Fruit fly (Drosophila melanogaster) whole organism, embryonic: ENCODE data around the gene CG15365.
A peak's percentile ranks its signal among the peaks of the same experiment; 100 is the strongest.

Experiments
- ATbp ChIP-seq: fragments of 200-800 bp; sonication (Bioruptor generic); optimal IDR thresholded peaks from 2 replicates; lab custom pipeline; 2017; ENCODE audit warnings: missing biosample characterization, mild to moderate bottlenecking, missing genetic modification characterization, missing genetic modification reagents
- Ada2b ChIP-seq: fragments of 200-800 bp; sonication (Bioruptor generic); IDR thresholded peaks from 2 replicates; pipeline ENCODE4 v1.3.6; 2022; ENCODE audit warnings: missing biosample characterization, missing genetic modification characterization
- Aef1 ChIP-seq: fragments of 200-800 bp; sonication (Bioruptor generic); IDR thresholded peaks from 3 replicates; pipeline ENCODE4 v1.3.6; 2022; ENCODE audit warnings: missing biosample characterization, missing genetic modification characterization
- Atf6 ChIP-seq: fragments of 200-800 bp; sonication (Bioruptor generic); IDR thresholded peaks from 2 replicates; pipeline ENCODE4 v1.3.6; 2022; ENCODE audit warnings: missing biosample characterization, missing genetic modification characterization
- Awh ChIP-seq: fragments of 200-800 bp; sonication (Bioruptor generic); IDR thresholded peaks from 2 replicates; pipeline ENCODE4, ENCODE4 v1.3.6; 2022; ENCODE audit warnings: missing biosample characterization, missing genetic modification characterization
- CG10462 ChIP-seq: fragments of 200-800 bp; sonication (Bioruptor generic); optimal IDR thresholded peaks from 2 replicates; lab custom pipeline; 2016; ENCODE audit warnings: missing biosample characterization, missing genetic modification characterization
- CG10654 ChIP-seq: fragments of 200-800 bp; sonication (Bioruptor generic); optimal IDR thresholded peaks from 2 replicates; lab custom pipeline; 2016; ENCODE audit warnings: missing biosample characterization, missing genetic modification characterization
- CG11085 ChIP-seq: fragments of 200-800 bp; sonication (Bioruptor generic); IDR thresholded peaks from 2 replicates; pipeline ENCODE4 v1.3.6; 2022; ENCODE audit warnings: missing biosample characterization, missing genetic modification characterization
- CG11560 ChIP-seq: fragments of 200-800 bp; sonication (Bioruptor generic); IDR thresholded peaks from 3 replicates; pipeline ENCODE4 v1.3.6; 2022; ENCODE audit warnings: missing biosample characterization, missing genetic modification characterization
- CG12155 ChIP-seq: fragments of 200-800 bp; sonication (Bioruptor generic); optimal IDR thresholded peaks from 3 replicates; lab custom pipeline; 2016; ENCODE audit warnings: missing biosample characterization, missing genetic modification characterization
- CG13624 ChIP-seq: fragments of 200-800 bp; sonication (Bioruptor generic); optimal IDR thresholded peaks from 2 replicates; lab custom pipeline; 2016; ENCODE audit warnings: missing biosample characterization, missing genetic modification characterization
- CG14050 ChIP-seq: fragments of 200-800 bp; sonication (Bioruptor generic); IDR thresholded peaks from 3 replicates; pipeline ENCODE4 v1.3.6; 2022; ENCODE audit warnings: missing biosample characterization, missing genetic modification characterization
- CG16863 ChIP-seq: fragments of 200-800 bp; sonication (Bioruptor generic); optimal IDR thresholded peaks from 3 replicates; lab custom pipeline; 2016; ENCODE audit warnings: missing biosample characterization, missing genetic modification characterization
- CG17359 ChIP-seq: fragments of 200-800 bp; sonication (Bioruptor generic); optimal IDR thresholded peaks from 3 replicates; lab custom pipeline; 2018; ENCODE audit warnings: missing biosample characterization, mild to moderate bottlenecking, missing genetic modification characterization, moderate library complexity
- CG17361 ChIP-seq: fragments of 200-800 bp; sonication (Bioruptor generic); IDR thresholded peaks from 3 replicates; pipeline ENCODE4 v1.3.6; 2022; ENCODE audit warnings: missing biosample characterization, missing genetic modification characterization
- CG17385 ChIP-seq: fragments of 200-800 bp; sonication (Bioruptor generic); optimal IDR thresholded peaks from 3 replicates; lab custom pipeline; 2018; ENCODE audit warnings: missing biosample characterization, mild to moderate bottlenecking, missing genetic modification characterization
- CG17802 ChIP-seq: fragments of 200-800 bp; sonication (Bioruptor generic); optimal IDR thresholded peaks from 2 replicates; lab custom pipeline; 2018; ENCODE audit warnings: missing biosample characterization, mild to moderate bottlenecking, missing genetic modification characterization, moderate library complexity
- CG17912 ChIP-seq: fragments of 200-800 bp; sonication (Bioruptor generic); optimal IDR thresholded peaks from 2 replicates; lab custom pipeline; 2018; ENCODE audit warnings: missing biosample characterization, mild to moderate bottlenecking, missing genetic modification characterization
- CG2199 ChIP-seq: fragments of 200-800 bp; sonication (Bioruptor generic); IDR thresholded peaks from 3 replicates; pipeline ENCODE4 v1.3.6; 2022; ENCODE audit warnings: missing biosample characterization, missing genetic modification characterization
- CG2875 ChIP-seq: fragments of 200-800 bp; sonication (Bioruptor generic); optimal IDR thresholded peaks from 2 replicates; lab custom pipeline; 2017; ENCODE audit warnings: missing biosample characterization, mild to moderate bottlenecking, missing genetic modification characterization, missing genetic modification reagents
- CG32767 ChIP-seq: fragments of 200-800 bp; sonication (Bioruptor generic); IDR thresholded peaks from 2 replicates; pipeline ENCODE4 v1.3.6; 2022; ENCODE audit warnings: missing biosample characterization, missing genetic modification characterization
- CG33213 ChIP-seq: fragments of 200-800 bp; sonication (Bioruptor generic); optimal IDR thresholded peaks from 3 replicates; lab custom pipeline; 2016; ENCODE audit warnings: missing biosample characterization, missing genetic modification characterization
- CG33557 ChIP-seq: fragments of 200-800 bp; sonication (Bioruptor generic); optimal IDR thresholded peaks from 2 replicates; lab custom pipeline; 2019; ENCODE audit warnings: missing biosample characterization, mild to moderate bottlenecking, missing genetic modification characterization, moderate library complexity
- CG43689 ChIP-seq: fragments of 200-800 bp; sonication (Bioruptor generic); IDR thresholded peaks from 2 replicates; pipeline ENCODE4 v1.3.6; 2022; ENCODE audit warnings: missing biosample characterization, missing genetic modification characterization
- CG5245 ChIP-seq: fragments of 200-800 bp; sonication (Bioruptor generic); optimal IDR thresholded peaks from 3 replicates; lab custom pipeline; 2016; ENCODE audit warnings: missing biosample characterization, missing genetic modification characterization
- CG8089 ChIP-seq: fragments of 200-800 bp; sonication (Bioruptor generic); optimal IDR thresholded peaks from 3 replicates; lab custom pipeline; 2016; ENCODE audit warnings: missing biosample characterization, missing genetic modification characterization
- Dp ChIP-seq: fragments of 200-800 bp; sonication (Bioruptor generic); optimal IDR thresholded peaks from 2 replicates; lab custom pipeline; 2018; ENCODE audit warnings: missing biosample characterization, mild to moderate bottlenecking, missing genetic modification characterization, moderate library complexity
- E2f1 ChIP-seq: fragments of 200-800 bp; sonication (Bioruptor generic); IDR thresholded peaks from 2 replicates; pipeline ENCODE4 v1.3.6; 2022; ENCODE audit warnings: missing biosample characterization, missing genetic modification characterization
- H15 ChIP-seq: fragments of 200-800 bp; sonication (Bioruptor generic); IDR thresholded peaks from 3 replicates; pipeline ENCODE4 v1.3.6; 2022; ENCODE audit warnings: missing biosample characterization, missing genetic modification characterization
- HLH3B ChIP-seq: fragments of 200-800 bp; sonication (Bioruptor generic); IDR thresholded peaks from 2 replicates; pipeline ENCODE4 v1.3.6; 2022; ENCODE audit warnings: missing biosample characterization, missing genetic modification characterization
- Hr39 ChIP-seq: fragments of >200 bp; optimal IDR thresholded peaks from 2 replicates; lab custom pipeline; 2017
- Hr78 ChIP-seq, 2 experiments: fragments of 200-800 bp in 1 of 2; fragments of >200 bp in 1 of 2; sonication (Bioruptor generic) in 1 of 2; optimal IDR thresholded peaks; 2 replicates each; lab custom pipeline; 2017 to 2019; ENCODE audit warnings: missing biosample characterization in 2 of 2, missing genetic modification characterization in 2 of 2, mild to moderate bottlenecking in 1 of 2, moderate library complexity in 1 of 2
- Jarid2 ChIP-seq: fragments of 200-800 bp; sonication (Bioruptor generic); optimal IDR thresholded peaks from 3 replicates; lab custom pipeline; 2017; ENCODE audit warnings: mild to moderate bottlenecking, missing biosample characterization, missing genetic modification reagents, missing genetic modification characterization
- NC2α ChIP-seq: fragments of 200-800 bp; sonication (Bioruptor generic); optimal IDR thresholded peaks from 2 replicates; lab custom pipeline; 2016; ENCODE audit warnings: missing biosample characterization, missing genetic modification characterization
- NK7.1 ChIP-seq: fragments of 200-800 bp; sonication (Bioruptor generic); optimal IDR thresholded peaks from 3 replicates; lab custom pipeline; 2016; ENCODE audit warnings: missing biosample characterization, missing genetic modification characterization
- Pdp1 ChIP-seq, 2 experiments: fragments of 200-800 bp; sonication (Bioruptor generic); optimal IDR thresholded peaks; 3 replicates each; lab custom pipeline; 2016; ENCODE audit warnings: missing biosample characterization in 2 of 2, missing genetic modification characterization in 2 of 2, mild to moderate bottlenecking in 1 of 2, moderate library complexity in 1 of 2
- Poxn ChIP-seq: fragments of 200-800 bp; sonication (Bioruptor generic); IDR thresholded peaks from 2 replicates; pipeline ENCODE4 v1.3.6; 2022; ENCODE audit warnings: missing biosample characterization, missing genetic modification characterization
- Sry-δ ChIP-seq: fragments of 200-800 bp; sonication (Bioruptor generic); optimal IDR thresholded peaks from 2 replicates; lab custom pipeline; 2016; ENCODE audit warnings: missing biosample characterization, missing genetic modification characterization
- Xbp1 ChIP-seq: fragments of 200-800 bp; sonication (Bioruptor generic); optimal IDR thresholded peaks from 3 replicates; lab custom pipeline; 2016; ENCODE audit warnings: missing biosample characterization, mild to moderate bottlenecking, missing genetic modification characterization
- ap ChIP-seq: fragments of 200-800 bp; sonication (Bioruptor generic); IDR thresholded peaks from 2 replicates; pipeline ENCODE4 v1.3.6; 2022; ENCODE audit warnings: missing biosample characterization, missing genetic modification characterization
- chif ChIP-seq, 2 experiments: fragments of 200-800 bp; sonication (Bioruptor generic); optimal IDR thresholded peaks; 3 replicates each; lab custom pipeline; 2016; ENCODE audit warnings: missing biosample characterization in 2 of 2, missing genetic modification characterization in 2 of 2
- eyg ChIP-seq: fragments of 200-800 bp; sonication (Bioruptor generic); optimal IDR thresholded peaks from 3 replicates; lab custom pipeline; 2016; ENCODE audit warnings: missing biosample characterization, missing genetic modification characterization
- hth ChIP-seq: fragments of >200 bp; optimal IDR thresholded peaks from 2 replicates; lab custom pipeline; 2017; ENCODE audit warnings: inconsistent platforms
- kah ChIP-seq: fragments of 200-800 bp; sonication (Bioruptor generic); optimal IDR thresholded peaks from 2 replicates; lab custom pipeline; 2018; ENCODE audit warnings: missing biosample characterization, mild to moderate bottlenecking, missing genetic modification characterization
- ken ChIP-seq: fragments of 200-800 bp; sonication (Bioruptor generic); IDR thresholded peaks from 3 replicates; pipeline ENCODE4 v1.3.6; 2022; ENCODE audit warnings: missing biosample characterization, missing genetic modification characterization
- lola ChIP-seq, 3 experiments: fragments of >200 bp in 2 of 3; fragments of 200-800 bp in 1 of 3; sonication (Bioruptor generic) in 1 of 3; optimal IDR thresholded peaks; 2 replicates each; lab custom pipeline; 2017 to 2019; ENCODE audit warnings: missing biosample characterization in 3 of 3, missing genetic modification characterization in 3 of 3, mild to moderate bottlenecking in 1 of 3, moderate library complexity in 1 of 3
- nom ChIP-seq: fragments of 200-800 bp; sonication (Bioruptor generic); optimal IDR thresholded peaks from 2 replicates; lab custom pipeline; 2017; ENCODE audit warnings: missing biosample characterization, missing genetic modification characterization, mild to moderate bottlenecking, moderate library complexity, missing genetic modification reagents
- phol ChIP-seq: fragments of 200-800 bp; sonication (Bioruptor generic); optimal IDR thresholded peaks from 3 replicates; lab custom pipeline; 2018; ENCODE audit warnings: missing biosample characterization, mild to moderate bottlenecking, missing genetic modification characterization, moderate library complexity
- salm ChIP-seq: fragments of 200-800 bp; sonication (Bioruptor generic); optimal IDR thresholded peaks from 2 replicates; lab custom pipeline; 2018; ENCODE audit warnings: missing biosample characterization, mild to moderate bottlenecking, missing genetic modification characterization
- sens ChIP-seq: fragments of 200-800 bp; sonication (Bioruptor generic); peaks from one replicate; lab custom pipeline; 2016; ENCODE audit warnings: missing biosample characterization, missing genetic modification characterization
- ssp ChIP-seq: fragments of 200-800 bp; sonication (Bioruptor generic); IDR thresholded peaks from 2 replicates; pipeline ENCODE4 v1.3.6; 2022; ENCODE audit warnings: missing biosample characterization, missing genetic modification characterization
- unc-4 ChIP-seq: fragments of 200-800 bp; sonication (Bioruptor generic); IDR thresholded peaks from 2 replicates; pipeline ENCODE4 v1.3.6; 2022; ENCODE audit warnings: missing biosample characterization, missing genetic modification characterization; ENCODE audit not compliant: partially characterized antibody
- yki ChIP-seq: fragments of >200 bp; optimal IDR thresholded peaks from 3 replicates; lab custom pipeline; 2018

Gene CG15365

DNA sequence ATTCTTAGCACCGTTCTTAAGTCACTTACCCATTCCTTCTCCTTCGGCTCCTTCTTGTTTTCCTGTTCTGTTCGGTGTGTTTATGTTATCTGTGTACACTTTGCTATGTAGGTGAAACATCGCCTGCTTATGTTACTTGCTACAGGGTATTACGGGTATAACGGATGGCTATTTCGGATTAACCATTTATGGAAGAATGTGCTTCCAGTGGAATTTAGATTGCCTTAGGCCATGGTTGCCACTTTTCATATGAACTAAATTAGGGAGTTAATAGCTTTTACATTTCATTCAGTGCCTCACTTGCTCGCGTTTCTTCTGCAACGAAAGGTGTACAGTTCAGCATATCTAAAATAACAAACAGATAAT lies 19.4 kb downstream of the CG15365 start (continued):
- TF ChIP-seq NC2α: no peak
- no peak for TF ChIP-seq CG8089
- no peak for TF ChIP-seq CG10654
- TF ChIP-seq H15 (GFP tag; lab: Robert Waterston, UW): no peak
- TF ChIP-seq ken (GFP tag; lab: Robert Waterston, UW): 0 out of 3 replicates have a peak, but pooled peaks have one; percentile 40
- TF ChIP-seq CG17359 (tag; lab: Kevin White, UChicago): peak; percentile 25
- no peak for TF ChIP-seq Ada2b (GFP tag; lab: Robert Waterston, UW)
- TF ChIP-seq Atf6 (GFP tag; lab: Robert Waterston, UW): no peak
- TF ChIP-seq Sry-δ (GFP tag; lab: Kevin White, UChicago): no peak
- TF ChIP-seq CG2199 (GFP tag; lab: Robert Waterston, UW): no peak
- no peak for TF ChIP-seq ATbp (GFP tag; lab: Kevin White, UChicago)
- TF ChIP-seq CG11085 (GFP tag; lab: Robert Waterston, UW): no peak
- TF ChIP-seq CG33213 (GFP tag; lab: Kevin White, UChicago): no peak
- TF ChIP-seq nom (GFP tag; lab: Kevin White, UChicago): no peak
- no peak for TF ChIP-seq CG2875
- no peak for TF ChIP-seq ap (GFP tag; lab: Robert Waterston, UW)
- TF ChIP-seq Poxn (GFP tag; lab: Robert Waterston, UW): no peak
- TF ChIP-seq CG16863 (GFP tag; lab: Kevin White, UChicago): no peak
- TF ChIP-seq E2f1 (GFP tag; lab: Robert Waterston, UW): no peak
- no peak for TF ChIP-seq Hr39
- TF ChIP-seq CG43689: no peak
- no peak for TF ChIP-seq Aef1
- peak in 1 of 3 experiments; percentile 37 for TF ChIP-seq lola (GFP tag; optimal IDR thresholded peaks at IDR 0.05; lab: Kevin White, UChicago)
- TF ChIP-seq Dp (GFP tag; lab: Kevin White, UChicago): no peak
- TF ChIP-seq yki: no peak
- TF ChIP-seq unc-4 (GFP tag; lab: Robert Waterston, UW): no peak
- no peak for TF ChIP-seq CG13624 (GFP tag; lab: Kevin White, UChicago)
- peak; percentile 86 for TF ChIP-seq sens (GFP tag; lab: Kevin White, UChicago)
- no peak for TF ChIP-seq CG17802 (tag; lab: Kevin White, UChicago)
- no peak for TF ChIP-seq CG17385 (GFP tag; lab: Kevin White, UChicago)
- TF ChIP-seq CG33557 (GFP tag; lab: Kevin White, UChicago): no peak
- TF ChIP-seq HLH3B (GFP tag; lab: Robert Waterston, UW): no peak
- TF ChIP-seq kah (GFP tag; lab: Kevin White, UChicago): no peak
- TF ChIP-seq CG11560 (tag; lab: Robert Waterston, UW): no peak
- no peak for TF ChIP-seq NK7.1 (GFP tag; lab: Kevin White, UChicago)
- TF ChIP-seq CG12155: no peak
- no peak for TF ChIP-seq Jarid2
- TF ChIP-seq ssp (GFP tag; lab: Robert Waterston, UW): no peak
- TF ChIP-seq phol (tag; lab: Kevin White, UChicago): peak; percentile 28
- peak; percentile 48; the same call in 1 of the 2 replicates for TF ChIP-seq Awh (GFP tag; lab: Robert Waterston, UW)
- TF ChIP-seq Hr78 (GFP tag; optimal IDR thresholded peaks at IDR 0.05; lab: Kevin White, UChicago): peak in 1 of 2 experiments; percentile 76
- TF ChIP-seq CG17912: no peak
- peak in 1 of 2 experiments; percentile 7 for TF ChIP-seq chif (GFP tag; optimal IDR thresholded peaks at IDR 0.05; lab: Kevin White, UChicago)
- no peak for TF ChIP-seq salm
- TF ChIP-seq CG5245 (GFP tag; lab: Kevin White, UChicago): no peak
- no peak for TF ChIP-seq eyg (GFP tag; lab: Kevin White, UChicago)
- peak; percentile 37 for TF ChIP-seq Xbp1 (GFP tag; lab: Kevin White, UChicago)
- no peak for TF ChIP-seq CG14050 (GFP tag; lab: Robert Waterston, UW)
- no peak for TF ChIP-seq CG32767 (GFP tag; lab: Robert Waterston, UW)
- no peak for TF ChIP-seq CG17361
- no peak for TF ChIP-seq hth (lab: Kevin White, UChicago)
- TF ChIP-seq Pdp1 (GFP tag; optimal IDR thresholded peaks at IDR 0.05; lab: Kevin White, UChicago): peak in 1 of 2 experiments; percentile 16
- no peak for TF ChIP-seq CG10462
